Worm (Caenorhabditis elegans) whole organism, late embryonic: Measurements from ENCODE around the gene ced-7.

Experiments
- C08G9.2 ChIP-seq: sonication (generic microtip); optimal IDR thresholded peaks from 2 replicates; lab custom pipeline; 2016; ENCODE audit warnings: mild to moderate bottlenecking, missing genetic modification characterization, moderate library complexity, missing compliant biosample characterization
- F13H6.1 ChIP-seq: sonication (generic microtip); optimal IDR thresholded peaks from 2 replicates; lab custom pipeline; 2016; ENCODE audit warnings: missing genetic modification characterization, missing compliant biosample characterization
- K02D7.2 ChIP-seq: sonication (generic microtip); optimal IDR thresholded peaks from 2 replicates; lab custom pipeline; 2017; ENCODE audit warnings: mild to moderate bottlenecking, missing genetic modification characterization, missing compliant biosample characterization
- T23F11.4 ChIP-seq: fragments of 200-800 bp; sonication (Bioruptor generic); optimal IDR thresholded peaks from 2 replicates; lab custom pipeline; 2018; ENCODE audit warnings: mild to moderate bottlenecking, missing genetic modification characterization, missing compliant biosample characterization
- Y22D7AL.16 ChIP-seq: sonication (generic microtip); optimal IDR thresholded peaks from 2 replicates; lab custom pipeline; 2016; ENCODE audit warnings: missing genetic modification characterization, missing compliant biosample characterization
- ahr-1 ChIP-seq: sonication (generic microtip); optimal IDR thresholded peaks from 2 replicates; lab custom pipeline; 2016; ENCODE audit warnings: missing genetic modification characterization, missing compliant biosample characterization
- ceh-22 ChIP-seq: sonication (generic microtip); optimal IDR thresholded peaks from 2 replicates; lab custom pipeline; 2017; ENCODE audit warnings: missing biosample characterization, missing genetic modification characterization
- ceh-31 ChIP-seq: sonication (generic microtip); optimal IDR thresholded peaks from 2 replicates; lab custom pipeline; 2016; ENCODE audit warnings: missing genetic modification characterization, missing compliant biosample characterization
- ceh-45 ChIP-seq: fragments of 200-800 bp; sonication (Bioruptor generic); IDR thresholded peaks from 2 replicates; pipeline ENCODE4 v1.3.6; 2022; ENCODE audit warnings: missing genetic modification reagents, missing genetic modification characterization, missing compliant biosample characterization
- ceh-48 ChIP-seq: sonication (generic microtip); optimal IDR thresholded peaks from 2 replicates; lab custom pipeline; 2016; ENCODE audit warnings: missing genetic modification characterization, inconsistent platforms, missing compliant biosample characterization
- ceh-6 ChIP-seq: fragments of 200-800 bp; sonication (Bioruptor generic); optimal IDR thresholded peaks from 2 replicates; lab custom pipeline; 2018; ENCODE audit warnings: mild to moderate bottlenecking, missing genetic modification characterization, missing compliant biosample characterization
- ceh-9 ChIP-seq: sonication (generic microtip); optimal IDR thresholded peaks from 2 replicates; lab custom pipeline; 2016; ENCODE audit warnings: mild to moderate bottlenecking, missing genetic modification characterization, inconsistent platforms, missing compliant biosample characterization
- che-1 ChIP-seq: sonication (generic microtip); optimal IDR thresholded peaks from 2 replicates; lab custom pipeline; 2016; ENCODE audit warnings: mild to moderate bottlenecking, missing genetic modification characterization, missing compliant biosample characterization
- dmd-4 ChIP-seq: sonication (generic microtip); optimal IDR thresholded peaks from 2 replicates; lab custom pipeline; 2016; ENCODE audit warnings: borderline replicate concordance, missing genetic modification characterization, missing compliant biosample characterization
- elt-4 ChIP-seq: sonication (generic microtip); optimal IDR thresholded peaks from 2 replicates; lab custom pipeline; 2016; ENCODE audit warnings: missing genetic modification characterization, missing compliant biosample characterization
- eyg-1 ChIP-seq: sonication (generic microtip); optimal IDR thresholded peaks from 2 replicates; lab custom pipeline; 2016; ENCODE audit warnings: missing genotype, missing genetic modification characterization, missing compliant biosample characterization
- gmeb-2 ChIP-seq: sonication (generic microtip); optimal IDR thresholded peaks from 2 replicates; lab custom pipeline; 2016; ENCODE audit warnings: missing genetic modification characterization, inconsistent platforms, missing compliant biosample characterization
- hlh-13 ChIP-seq: fragments of 200-800 bp; sonication (Bioruptor generic); optimal IDR thresholded peaks from 2 replicates; lab custom pipeline; 2018; ENCODE audit warnings: mild to moderate bottlenecking, missing genetic modification characterization, missing compliant biosample characterization
- hlh-30 ChIP-seq: sonication (generic microtip); optimal IDR thresholded peaks from 2 replicates; lab custom pipeline; 2017; ENCODE audit warnings: antibody characterized with exemption, missing genetic modification characterization, missing compliant biosample characterization; ENCODE audit not compliant: insufficient read depth
- hlh-6 ChIP-seq: sonication (generic microtip); optimal IDR thresholded peaks from 2 replicates; lab custom pipeline; 2016; ENCODE audit warnings: missing genotype, missing genetic modification characterization, missing compliant biosample characterization
- lim-6 ChIP-seq: sonication (generic microtip); optimal IDR thresholded peaks from 2 replicates; lab custom pipeline; 2016; ENCODE audit warnings: missing genetic modification characterization, missing compliant biosample characterization
- mec-3 ChIP-seq: sonication (generic microtip); optimal IDR thresholded peaks from 2 replicates; lab custom pipeline; 2016; ENCODE audit warnings: borderline replicate concordance, missing genetic modification characterization, missing compliant biosample characterization
- nfya-1 ChIP-seq: sonication (generic microtip); optimal IDR thresholded peaks from 2 replicates; lab custom pipeline; 2017; ENCODE audit warnings: missing genetic modification characterization, mild to moderate bottlenecking, missing compliant biosample characterization, antibody characterized with exemption, moderate library complexity
- nhr-11 ChIP-seq: fragments of 150-350 bp; optimal IDR thresholded peaks from 2 replicates; lab custom pipeline; 2014; ENCODE audit warnings: missing biosample characterization, missing genetic modification characterization
- npax-4 ChIP-seq: sonication (generic microtip); optimal IDR thresholded peaks from 2 replicates; lab custom pipeline; 2016; ENCODE audit warnings: missing genetic modification characterization, missing compliant biosample characterization
- odd-2 ChIP-seq: sonication (generic microtip); optimal IDR thresholded peaks from 2 replicates; lab custom pipeline; 2017; ENCODE audit warnings: antibody characterized with exemption, mild to moderate bottlenecking, missing genetic modification characterization, missing compliant biosample characterization
- pag-3 ChIP-seq: sonication (generic microtip); optimal IDR thresholded peaks from 2 replicates; lab custom pipeline; 2016; ENCODE audit warnings: missing compliant biosample characterization, missing genetic modification characterization, borderline replicate concordance
- pax-1 ChIP-seq: fragments of 150-350 bp; optimal IDR thresholded peaks from 2 replicates; lab custom pipeline; 2014; ENCODE audit warnings: missing biosample characterization, missing genetic modification characterization
- pha-2 ChIP-seq: sonication (generic microtip); optimal IDR thresholded peaks from 2 replicates; lab custom pipeline; 2017; ENCODE audit warnings: mild to moderate bottlenecking, missing genetic modification characterization, missing compliant biosample characterization
- rnt-1 ChIP-seq: sonication (generic microtip); optimal IDR thresholded peaks from 2 replicates; lab custom pipeline; 2016; ENCODE audit warnings: missing genetic modification characterization, missing compliant biosample characterization
- sdc-2 ChIP-seq: sonication (generic microtip); optimal IDR thresholded peaks from 2 replicates; lab custom pipeline; 2016; ENCODE audit warnings: missing genotype, missing genetic modification characterization, missing compliant biosample characterization
- sox-4 ChIP-seq: sonication (generic microtip); optimal IDR thresholded peaks from 2 replicates; lab custom pipeline; 2017; ENCODE audit warnings: mild to moderate bottlenecking, missing genetic modification characterization, inconsistent platforms, missing compliant biosample characterization
- ttx-3 ChIP-seq: sonication (generic microtip); optimal IDR thresholded peaks from 2 replicates; lab custom pipeline; 2016; ENCODE audit warnings: missing genetic modification reagents, missing genetic modification characterization, missing compliant biosample characterization
- unc-42 ChIP-seq: sonication (generic microtip); optimal IDR thresholded peaks from 2 replicates; lab custom pipeline; 2016; ENCODE audit warnings: missing genotype, missing genetic modification characterization, missing compliant biosample characterization

Gene ced-7

ce11 chrIII:9546016-9546659 lies 33.8 kb downstream of the ced-7 start, which contains the start of gene unc-16 (continued):
- TF ChIP-seq Y22D7AL.16 (no peak), npax-4 (tag; lab: Kevin White, UChicago) (no peak), ceh-6 (GFP tag; lab: Kevin White, UChicago) (no peak), sox-4 (no peak), F13H6.1 (tag; lab: Kevin White, UChicago) (no peak), pax-1 (tag; lab: Kevin White, UChicago) (no peak), eyg-1 (tag; lab: Kevin White, UChicago) (no peak), ceh-45 (GFP tag; lab: Robert Waterston, UW) (no peak), ttx-3 (tag; lab: Kevin White, UChicago) (no peak), sdc-2 (tag; lab: Kevin White, UChicago) (no peak), ceh-31 (tag; lab: Kevin White, UChicago) (peak; percentile 84), hlh-30 (tag; lab: Kevin White, UChicago) (peak; percentile 93), pag-3 (tag; lab: Kevin White, UChicago) (no peak), elt-4 (tag; lab: Kevin White, UChicago) (no peak), K02D7.2 (no peak), T23F11.4 (GFP tag; lab: Kevin White, UChicago) (no peak), ceh-9 (tag; lab: Kevin White, UChicago) (no peak), nhr-11 (tag; lab: Kevin White, UChicago) (no peak), ahr-1 (no peak), C08G9.2 (tag; lab: Kevin White, UChicago) (no peak), mec-3 (tag; lab: Kevin White, UChicago) (no peak)

- no peak for TF ChIP-seq odd-2 (tag; lab: Kevin White, UChicago)
- no peak for TF ChIP-seq nfya-1
- TF ChIP-seq Y22D7AL.16, result no peak
- no peak for TF ChIP-seq ceh-22 (tag; lab: Kevin White, UChicago)
- TF ChIP-seq lim-6, result no peak
- no peak for TF ChIP-seq dmd-4
Observed at ce11 chrIII:9544820-9545219, 35.1 kb downstream of the ced-7 start, which contains the start of gene ZK1098.12. Gene ZK1098.12, plus strand, starts transcription at chrIII:9545120.

ce11 chrIII:9544125-9544524 lies 35.8 kb downstream of the ced-7 start, which contains the start of gene ZK1098.9:
Gene ZK1098.9, plus strand, starts transcription at chrIII:9544425.
- no peak for TF ChIP-seq ceh-31 (tag; lab: Kevin White, UChicago)
- no peak for TF ChIP-seq gmeb-2 (tag; lab: Kevin White, UChicago)
- no peak for TF ChIP-seq hlh-6 (tag; lab: Kevin White, UChicago)
- TF ChIP-seq che-1, result no peak
- no peak for TF ChIP-seq hlh-13 (GFP tag; lab: Kevin White, UChicago)
- TF ChIP-seq unc-42 (tag; lab: Kevin White, UChicago), result no peak
- no peak for TF ChIP-seq ceh-45 (GFP tag; lab: Robert Waterston, UW)
- no peak for TF ChIP-seq lim-6
- TF ChIP-seq rnt-1 (tag; lab: Kevin White, UChicago), result no peak

ce11 chrIII:9542816-9543215 lies 37.1 kb downstream of the ced-7 start, which contains the start of gene eif-2Balpha:
Gene eif-2Balpha, plus strand, starts transcription at chrIII:9543119.
- TF ChIP-seq elt-4 (tag; lab: Kevin White, UChicago) (no peak), ceh-48 (tag; lab: Kevin White, UChicago) (no peak), unc-42 (tag; lab: Kevin White, UChicago) (peak; percentile 25)

ce11 chrIII:9542280-9542679 lies 37.6 kb downstream of the ced-7 start, which contains the start of gene mut-7:
Gene mut-7, minus strand, starts transcription at chrIII:9542380.
- no peak for TF ChIP-seq pha-2
- TF ChIP-seq hlh-13 (GFP tag; lab: Kevin White, UChicago), result no peak
- TF ChIP-seq ttx-3 (tag; lab: Kevin White, UChicago), result no peak
